Worm (Caenorhabditis elegans) whole organism, L1 larva: ENCODE measurements around the gene grl-10.

ENCODE experiments used
- nhr-85 ChIP-seq: sonication (generic microtip); peaks from one replicate; lab custom pipeline; 2016; ENCODE audit warnings: missing genetic modification characterization, inconsistent platforms, missing compliant biosample characterization
- vab-15 ChIP-seq: sonication (generic microtip); optimal IDR thresholded peaks from 2 replicates; lab custom pipeline; 2017; ENCODE audit warnings: missing genotype, mild to moderate bottlenecking, missing genetic modification characterization, missing compliant biosample characterization

DNA sequence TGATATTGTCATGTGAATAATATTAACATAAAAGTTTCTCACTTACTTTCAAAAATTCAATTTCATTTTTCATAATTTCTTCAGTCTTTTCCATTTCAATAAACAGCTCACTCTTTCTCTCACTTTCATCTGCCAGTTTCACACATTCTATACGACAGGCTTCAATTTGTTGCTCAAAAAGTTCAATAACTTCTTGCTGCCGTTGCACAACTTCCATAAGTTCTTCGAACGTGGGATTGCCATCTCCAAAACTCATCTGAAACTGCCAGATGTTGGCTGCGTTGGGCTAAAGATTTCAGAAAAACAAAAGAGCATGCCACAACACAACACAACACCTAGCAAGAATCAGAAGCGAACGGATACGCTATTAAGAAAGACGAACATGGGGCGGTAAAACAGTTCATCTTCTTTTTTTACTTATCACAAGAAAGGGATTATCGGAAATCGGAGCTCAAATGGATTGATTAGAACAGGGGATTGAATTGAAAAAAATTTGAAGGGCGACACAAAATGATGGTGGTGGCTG is 41.0 kb upstream of the grl-10 start:
- TF ChIP-seq vab-15 (tag; lab: Kevin White, UChicago) (no peak), nhr-85 (tag; lab: Kevin White, UChicago) (no peak)
